Worm (Caenorhabditis elegans) whole organism, late embryonic: ENCODE data around the gene ced-2.

Experiments used
- ceh-14 ChIP-seq: sonication (generic microtip); optimal IDR thresholded peaks from 2 replicates; lab custom pipeline; 2016; ENCODE audit warnings: missing genotype, missing genetic modification characterization, missing compliant biosample characterization
- ceh-30 ChIP-seq: fragments of 150-350 bp; optimal IDR thresholded peaks from 2 replicates; lab custom pipeline; 2014; ENCODE audit warnings: missing biosample characterization, missing genetic modification characterization
- elt-4 ChIP-seq: sonication (generic microtip); optimal IDR thresholded peaks from 2 replicates; lab custom pipeline; 2016; ENCODE audit warnings: missing genetic modification characterization, missing compliant biosample characterization
- fkh-10 ChIP-seq: fragments of 150-350 bp; optimal IDR thresholded peaks from 2 replicates; lab custom pipeline; 2014; ENCODE audit warnings: missing biosample characterization, missing genetic modification reagents, missing genetic modification characterization
- hlh-8 ChIP-seq: sonication (generic microtip); optimal IDR thresholded peaks from 2 replicates; lab custom pipeline; 2016; ENCODE audit warnings: missing genotype, missing genetic modification characterization, missing compliant biosample characterization
- mec-3 ChIP-seq: sonication (generic microtip); optimal IDR thresholded peaks from 2 replicates; lab custom pipeline; 2016; ENCODE audit warnings: borderline replicate concordance, missing genetic modification characterization, missing compliant biosample characterization
- nhr-11 ChIP-seq: fragments of 150-350 bp; optimal IDR thresholded peaks from 2 replicates; lab custom pipeline; 2014; ENCODE audit warnings: missing biosample characterization, missing genetic modification characterization
- pax-1 ChIP-seq: fragments of 150-350 bp; optimal IDR thresholded peaks from 2 replicates; lab custom pipeline; 2014; ENCODE audit warnings: missing biosample characterization, missing genetic modification characterization
- pha-4 ChIP-seq: fragments of 150-350 bp; optimal IDR thresholded peaks from 2 replicates; lab custom pipeline; 2018; ENCODE audit warnings: missing biosample characterization, missing genetic modification reagents, missing genetic modification characterization
- pqm-1 ChIP-seq: sonication (generic microtip); optimal IDR thresholded peaks from 2 replicates; lab custom pipeline; 2016; ENCODE audit warnings: missing genetic modification characterization, missing compliant biosample characterization

DNA sequence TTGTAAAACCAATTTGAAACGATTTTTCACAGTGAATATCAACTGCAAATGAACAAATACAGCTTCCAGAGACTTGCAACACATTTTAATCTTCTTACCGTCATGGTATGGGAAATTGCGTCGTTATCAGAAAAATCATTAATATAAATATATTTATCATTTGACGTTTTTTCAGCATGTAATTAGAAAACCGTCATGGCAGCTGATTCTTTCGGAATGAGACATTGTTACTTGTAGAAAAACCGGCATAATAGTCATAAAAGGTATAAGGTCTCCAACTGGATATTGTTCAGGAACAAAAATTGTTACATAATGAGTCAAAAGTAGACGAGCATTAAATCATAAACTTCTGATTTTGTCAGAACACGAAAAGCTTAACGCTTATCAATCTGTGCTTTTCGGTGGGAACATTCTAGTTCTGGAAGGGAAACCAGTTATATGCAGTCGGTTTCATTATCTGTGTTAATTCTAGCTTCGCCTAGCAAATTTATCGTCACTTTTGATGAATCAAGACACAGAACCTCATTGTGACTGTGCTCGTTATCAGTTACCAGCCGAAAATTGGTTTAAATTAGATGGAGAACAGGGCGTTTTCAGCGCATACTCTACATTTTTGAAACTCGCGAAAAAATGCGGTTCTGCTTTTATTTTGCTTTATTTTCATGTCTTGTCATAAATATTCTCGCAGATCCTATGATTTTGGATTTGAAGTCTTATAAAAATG is 43.8 kb upstream of the ced-2 start, which contains the start of gene C34H4.2:
- TF ChIP-seq ceh-30 (no peak), pha-4 (no peak), mec-3 (tag; lab: Kevin White, UChicago) (no peak), hlh-8 (tag; lab: Kevin White, UChicago) (no peak), ceh-14 (tag; lab: Kevin White, UChicago) (no peak), nhr-11 (no peak), pax-1 (tag; lab: Kevin White, UChicago) (no peak), pqm-1 (tag; lab: Kevin White, UChicago) (no peak), elt-4 (no peak), fkh-10 (GFP tag; lab: Kevin White, UChicago) (no peak)
